Fruit fly (Drosophila melanogaster): ENCODE results near the gene CG42692.

CG42692 gene

dm6 chr2L:14020875-14021643, 13.2 kb downstream of the CG42692 start (continued):
- TF ChIP-seq NFAT (GFP tag; IDR thresholded peaks at IDR 0.05) (peak; percentile 46; the same call in 1 of the 2 replicates), seq (GFP tag; IDR thresholded peaks at IDR 0.05) (no peak), ewg (GFP tag; optimal IDR thresholded peaks at IDR 0.05) (peak; percentile 38), trh (GFP tag; optimal IDR thresholded peaks at IDR 0.05) (no peak), dmrt99B (tag; optimal IDR thresholded peaks at IDR 0.05) (peak; percentile 72), hbn (GFP tag; IDR thresholded peaks at IDR 0.05; ENCODE audit: partially characterized antibody) (no peak), fd96Cb (tag; optimal IDR thresholded peaks at IDR 0.05) (peak; percentile 66), bsh (GFP tag; optimal IDR thresholded peaks at IDR 0.05) (peak in 1 of 2 experiments; percentile 59), nmo (GFP tag; optimal IDR thresholded peaks at IDR 0.05) (peak; percentile 91), CrebB (tag; optimal IDR thresholded peaks at IDR 0.05) (no peak), p53 (GFP tag; optimal IDR thresholded peaks at IDR 0.05) (no peak), Nf-YC (tag; optimal IDR thresholded peaks at IDR 0.05) (peak; percentile 15), CG15269 (tag; optimal IDR thresholded peaks at IDR 0.05) (peak; percentile 69), sisA (GFP tag; IDR thresholded peaks at IDR 0.05) (peak; percentile 41), CG14710 (tag; optimal IDR thresholded peaks at IDR 0.05) (peak; percentile 83), CG4820 (GFP tag; optimal IDR thresholded peaks at IDR 0.05) (peak; percentile 13), oc (tag; optimal IDR thresholded peaks at IDR 0.05) (peak; percentile 72), sob (GFP tag; IDR thresholded peaks at IDR 0.05) (peak; percentile 60), CG8388 (GFP tag; optimal IDR thresholded peaks at IDR 0.05) (peak; percentile 79), CG8924 (tag; optimal IDR thresholded peaks at IDR 0.05) (peak; percentile 85), tap (tag; optimal IDR thresholded peaks at IDR 0.05) (peak; percentile 23), CG9609 (GFP tag; optimal IDR thresholded peaks at IDR 0.05) (peak; percentile 24), tio (GFP tag; optimal IDR thresholded peaks at IDR 0.05) (peak; percentile 39), jing (GFP tag; optimal IDR thresholded peaks at IDR 0.05) (peak; percentile 46), CG4424 (GFP tag; optimal IDR thresholded peaks at IDR 0.05) (peak; percentile 61), chif (GFP tag; optimal IDR thresholded peaks at IDR 0.05) (peak in 1 of 2 experiments; percentile 43), eve (GFP tag; optimal IDR thresholded peaks at IDR 0.05) (peak in 1 of 2 experiments; percentile 35), CG17385 (GFP tag; optimal IDR thresholded peaks at IDR 0.05) (peak; percentile 58), Max (GFP tag; optimal IDR thresholded peaks at IDR 0.05) (peak; percentile 26), CG8765 (GFP tag; IDR thresholded peaks at IDR 0.05) (peak; percentile 36; the same call in 1 of the 2 replicates), az2 (GFP tag; optimal IDR thresholded peaks at IDR 0.05) (peak; percentile 40), cato (GFP tag; optimal IDR thresholded peaks at IDR 0.05; ENCODE audit: borderline replicate concordance) (no peak), Dfd (GFP tag; optimal IDR thresholded peaks at IDR 0.05) (peak in 1 of 2 experiments; percentile 31), CG10654 (GFP tag; optimal IDR thresholded peaks at IDR 0.05) (no peak), H2.0 (GFP tag; IDR thresholded peaks at IDR 0.05) (peak; percentile 38; the same call in 1 of the 2 replicates), Ets97D (GFP tag; optimal IDR thresholded peaks at IDR 0.05) (peak; percentile 2), CG30020 (tag; optimal IDR thresholded peaks at IDR 0.05) (peak; percentile 60), ssp (GFP tag; IDR thresholded peaks at IDR 0.05) (peak; percentile 14; the same call in 1 of the 2 replicates), CG16813 (GFP tag; IDR thresholded peaks at IDR 0.05; ENCODE audit: partially characterized antibody) (no peak), CG8359 (GFP tag; optimal IDR thresholded peaks at IDR 0.05; ENCODE audit: borderline replicate concordance) (peak; percentile 32), CG3847 (GFP tag; IDR thresholded peaks at IDR 0.05) (0 out of 2 replicates have a peak, but pooled peaks have one; percentile 12), ttk (GFP tag; IDR thresholded peaks at IDR 0.05) (peak; percentile 43; the same call in 1 of the 2 replicates), Mes4 (GFP tag; optimal IDR thresholded peaks at IDR 0.05) (peak; percentile 29), Fer1 (GFP tag; optimal IDR thresholded peaks at IDR 0.05) (peak; percentile 39), CG10959 (GFP tag; IDR thresholded peaks at IDR 0.05) (peak; percentile 59; the same call in 1 of the 2 replicates), unpg (GFP tag; optimal IDR thresholded peaks at IDR 0.05) (peak; percentile 62), corto (GFP tag; optimal IDR thresholded peaks at IDR 0.05) (no peak), bbx (GFP tag; IDR thresholded peaks at IDR 0.05; ENCODE audit: partially characterized antibody) (no peak)
